Worm (Caenorhabditis elegans) whole organism, late embryonic: Measurements from ENCODE around the gene inpp-1.

Experiments
- C38D4.7 ChIP-seq: fragments of 200-800 bp; sonication (Bioruptor generic); optimal IDR thresholded peaks from 2 replicates; lab custom pipeline; 2018; ENCODE audit warnings: mild to moderate bottlenecking, missing genetic modification characterization, moderate library complexity, missing compliant biosample characterization
- ceh-24 ChIP-seq: sonication (generic microtip); optimal IDR thresholded peaks from 2 replicates; lab custom pipeline; 2016; ENCODE audit warnings: mild to moderate bottlenecking, missing genetic modification characterization, missing compliant biosample characterization
- lim-6 ChIP-seq: sonication (generic microtip); optimal IDR thresholded peaks from 2 replicates; lab custom pipeline; 2016; ENCODE audit warnings: missing genetic modification characterization, missing compliant biosample characterization
- lin-11 ChIP-seq: fragments of 200-800 bp; sonication (Bioruptor generic); optimal IDR thresholded peaks from 2 replicates; lab custom pipeline; 2018; ENCODE audit warnings: mild to moderate bottlenecking, missing genetic modification characterization, missing compliant biosample characterization
- pha-4 ChIP-seq: fragments of 150-350 bp; optimal IDR thresholded peaks from 2 replicates; lab custom pipeline; 2018; ENCODE audit warnings: missing biosample characterization, missing genetic modification reagents, missing genetic modification characterization

ce11 chrIV:10790353-10790752 is 16.6 kb upstream of the inpp-1 start, which contains the start of gene pept-2:
- TF ChIP-seq lin-11 (tag; lab: Kevin White, UChicago) (no peak), ceh-24 (no peak), lim-6 (no peak), pha-4 (no peak), C38D4.7 (GFP tag; lab: Kevin White, UChicago) (no peak)
